Worm (Caenorhabditis elegans) whole organism, young adult: ENCODE measurements around the gene F32H5.3.

Experiments used
- B0019.2 ChIP-seq: fragments of 200-800 bp; sonication (Bioruptor generic); conservative IDR thresholded peaks from 2 replicates; pipeline ENCODE4 v1.3.6; 2022; ENCODE audit warnings: missing genetic modification reagents, missing genetic modification characterization, missing compliant biosample characterization
- F22D6.2 ChIP-seq: sonication (generic microtip); optimal IDR thresholded peaks from 2 replicates; lab custom pipeline; 2016; ENCODE audit warnings: mild to moderate bottlenecking, missing genetic modification characterization, missing compliant biosample characterization
- F33H1.4 ChIP-seq: fragments of 200-800 bp; sonication (Bioruptor generic); IDR thresholded peaks from 2 replicates; pipeline ENCODE4 v1.3.6; 2022; ENCODE audit warnings: missing genetic modification reagents, missing genetic modification characterization, missing compliant biosample characterization
- F49E8.2 ChIP-seq: sonication (generic microtip); optimal IDR thresholded peaks from 3 replicates; lab custom pipeline; 2017; ENCODE audit warnings: missing genetic modification characterization, mild to moderate bottlenecking, missing compliant biosample characterization, antibody characterized with exemption, moderate library complexity; ENCODE audit not compliant: insufficient read depth
- F55B11.4 ChIP-seq: sonication (generic microtip); optimal IDR thresholded peaks from 2 replicates; lab custom pipeline; 2016; ENCODE audit warnings: missing compliant biosample characterization, missing genetic modification characterization, borderline replicate concordance; ENCODE audit not compliant: insufficient read depth
- F57A8.1 ChIP-seq: fragments of 200-800 bp; sonication (Bioruptor generic); optimal IDR thresholded peaks from 2 replicates; lab custom pipeline; 2018; ENCODE audit warnings: mild to moderate bottlenecking, missing genetic modification characterization, moderate library complexity, missing compliant biosample characterization
- F57C9.4 ChIP-seq: sonication (generic microtip); optimal IDR thresholded peaks from 2 replicates; lab custom pipeline; 2017; ENCODE audit warnings: mild to moderate bottlenecking, missing genetic modification characterization, missing compliant biosample characterization
- akir-1 ChIP-seq: fragments of 200-800 bp; sonication (Bioruptor generic); optimal IDR thresholded peaks from 2 replicates; lab custom pipeline; 2018; ENCODE audit warnings: mild to moderate bottlenecking, missing genetic modification characterization, moderate library complexity, missing compliant biosample characterization
- aptf-2 ChIP-seq: fragments of 200-800 bp; sonication (Bioruptor generic); conservative IDR thresholded peaks from 2 replicates; pipeline ENCODE4 v1.3.6; 2022; ENCODE audit warnings: missing genetic modification reagents, missing genetic modification characterization, missing compliant biosample characterization
- attf-5 ChIP-seq: fragments of 200-800 bp; sonication (Bioruptor generic); optimal IDR thresholded peaks from 2 replicates; lab custom pipeline; 2018; ENCODE audit warnings: mild to moderate bottlenecking, missing genetic modification characterization, missing compliant biosample characterization
- ceh-27 ChIP-seq: fragments of 200-800 bp; sonication (Bioruptor generic); optimal IDR thresholded peaks from 2 replicates; lab custom pipeline; 2018; ENCODE audit warnings: mild to moderate bottlenecking, missing genetic modification characterization, moderate library complexity, missing compliant biosample characterization
- ceh-40 ChIP-seq: fragments of 200-800 bp; sonication (Bioruptor generic); IDR thresholded peaks from 2 replicates; pipeline ENCODE4 v1.3.6; 2022; ENCODE audit warnings: missing genetic modification characterization, missing compliant biosample characterization
- die-1 ChIP-seq: sonication (generic microtip); optimal IDR thresholded peaks from 2 replicates; lab custom pipeline; 2016; ENCODE audit warnings: missing genotype, mild to moderate bottlenecking, missing genetic modification characterization, missing compliant biosample characterization
- dox-1 ChIP-seq: fragments of 200-800 bp; sonication (Bioruptor generic); IDR thresholded peaks from 2 replicates; pipeline ENCODE4 v1.3.6; 2022; ENCODE audit warnings: missing genetic modification reagents, missing genetic modification characterization, missing compliant biosample characterization
- dpl-1 ChIP-seq: fragments of 150-350 bp; optimal IDR thresholded peaks from 2 replicates; lab custom pipeline; 2014; ENCODE audit warnings: missing biosample characterization, missing genetic modification reagents, missing genetic modification characterization
- egl-18 ChIP-seq: fragments of 200-800 bp; sonication (Bioruptor generic); IDR thresholded peaks from 2 replicates; pipeline ENCODE4 v1.3.6; 2022; ENCODE audit warnings: missing genetic modification reagents, missing genetic modification characterization, missing compliant biosample characterization
- fkh-3 ChIP-seq: sonication (generic microtip); optimal IDR thresholded peaks from 2 replicates; lab custom pipeline; 2016; ENCODE audit warnings: mild to moderate bottlenecking, missing genetic modification characterization, missing compliant biosample characterization
- hlh-12 ChIP-seq: sonication (generic microtip); optimal IDR thresholded peaks from 2 replicates; lab custom pipeline; 2016; ENCODE audit warnings: missing genetic modification characterization, missing compliant biosample characterization
- let-526 ChIP-seq: fragments of 200-800 bp; sonication (Bioruptor generic); IDR thresholded peaks from 2 replicates; pipeline ENCODE4 v1.3.6; 2022; ENCODE audit warnings: missing genetic modification reagents, missing genetic modification characterization, missing compliant biosample characterization
- lin-35 ChIP-seq, 3 experiments: fragments of 150-350 bp in 2 of 3; sonication (generic microtip) in 1 of 3; optimal IDR thresholded peaks; 2 replicates each; lab custom pipeline; 2014 to 2018; ENCODE audit warnings: missing biosample characterization in 3 of 3, missing genetic modification characterization in 3 of 3, missing genetic modification reagents in 3 of 3
- lin-40 ChIP-seq: sonication (generic microtip); optimal IDR thresholded peaks from 2 replicates; lab custom pipeline; 2016; ENCODE audit warnings: missing genetic modification characterization, mild to moderate bottlenecking, missing compliant biosample characterization, missing genotype, missing genetic modification reagents
- lsl-1 ChIP-seq: fragments of 200-800 bp; sonication (Bioruptor generic); optimal IDR thresholded peaks from 2 replicates; lab custom pipeline; 2018; ENCODE audit warnings: mild to moderate bottlenecking, missing genetic modification characterization, moderate library complexity, missing compliant biosample characterization
- mcd-1 ChIP-seq: fragments of 200-800 bp; sonication (Bioruptor generic); IDR thresholded peaks from 2 replicates; pipeline ENCODE4 v1.3.6; 2022; ENCODE audit warnings: missing genetic modification reagents, missing genetic modification characterization, missing compliant biosample characterization
- mes-4 ChIP-seq: sonication (generic microtip); optimal IDR thresholded peaks from 2 replicates; lab custom pipeline; 2016; ENCODE audit warnings: missing genotype, missing genetic modification characterization, missing compliant biosample characterization
- nfya-2 ChIP-seq: fragments of 200-800 bp; sonication (Bioruptor generic); IDR thresholded peaks from 2 replicates; pipeline ENCODE4 v1.3.6; 2022; ENCODE audit warnings: missing genetic modification reagents, missing genetic modification characterization, missing compliant biosample characterization
- nfyb-1 ChIP-seq: fragments of 200-800 bp; sonication (Bioruptor generic); IDR thresholded peaks from 2 replicates; pipeline ENCODE4 v1.3.6; 2022; ENCODE audit warnings: missing genetic modification reagents, missing genetic modification characterization, missing compliant biosample characterization
- nhr-80 ChIP-seq: sonication (generic microtip); optimal IDR thresholded peaks from 2 replicates; lab custom pipeline; 2016; ENCODE audit warnings: missing genetic modification characterization, missing compliant biosample characterization
- rec-8 ChIP-seq, 2 experiments: sonication (generic microtip); optimal IDR thresholded peaks; 2 replicates each; lab custom pipeline; 2016; ENCODE audit warnings: mild to moderate bottlenecking in 2 of 2, missing genetic modification characterization in 2 of 2, missing genetic modification reagents in 2 of 2, missing genotype in 2 of 2, missing biosample characterization in 1 of 2, missing compliant biosample characterization in 1 of 2, moderate library complexity in 1 of 2
- rpc-1 ChIP-seq, 2 experiments: fragments of 150-350 bp in 1 of 2; sonication (generic microtip) in 1 of 2; optimal IDR thresholded peaks; 2 replicates each; lab custom pipeline; 2014 to 2018; ENCODE audit warnings: missing biosample characterization in 1 of 2, missing genetic modification characterization in 1 of 2, missing genetic modification reagents in 1 of 2, missing genotype in 1 of 2
- sdz-38 ChIP-seq: sonication (generic microtip); optimal IDR thresholded peaks from 2 replicates; lab custom pipeline; 2016; ENCODE audit warnings: missing genotype, missing genetic modification characterization, missing compliant biosample characterization
- zim-3 ChIP-seq: sonication (generic microtip); optimal IDR thresholded peaks from 2 replicates; lab custom pipeline; 2017; ENCODE audit warnings: mild to moderate bottlenecking, missing genetic modification characterization, moderate library complexity, missing compliant biosample characterization
- ztf-26 ChIP-seq: sonication (generic microtip); optimal IDR thresholded peaks from 2 replicates; lab custom pipeline; 2017; ENCODE audit warnings: missing genetic modification characterization, missing compliant biosample characterization

The F32H5.3 gene

ce11 chrV:13338037-13338436 is 21.1 kb upstream of the F32H5.3 start (continued):
- TF ChIP-seq hlh-12 (tag; lab: Kevin White, UChicago) (no peak), nhr-80 (tag; lab: Kevin White, UChicago) (no peak), mes-4 (tag; lab: Kevin White, UChicago) (no peak)

ce11 chrV:13339633-13340290 is 19.4 kb upstream of the F32H5.3 start, which contains the start of the genes str-4 and lgc-48:
Gene str-4 (minus strand): TSS chrV:13339733.
Gene lgc-48 (plus strand): TSS chrV:13340240.
- TF ChIP-seq F57A8.1 (no peak), lsl-1 (no peak), fkh-3 (tag; lab: Kevin White, UChicago) (no peak), nfya-2 (no peak), akir-1 (no peak), dox-1 (no peak), let-526 (GFP tag; lab: Robert Waterston, UW) (no peak), lin-40 (tag; lab: Kevin White, UChicago) (no peak), F55B11.4 (tag; lab: Kevin White, UChicago) (no peak)

- TF ChIP-seq rpc-1 (optimal IDR thresholded peaks at IDR 0.05; lab: Kevin White, UChicago) (no peak), rpc-1 (tag; optimal IDR thresholded peaks at IDR 0.05; lab: Kevin White, UChicago) (no peak), F33H1.4 (GFP tag; lab: Robert Waterston, UW) (no peak), mcd-1 (GFP tag; lab: Robert Waterston, UW) (no peak), zim-3 (tag; lab: Kevin White, UChicago) (no peak)
Measured at ce11 chrV:13342235-13342634, 16.9 kb upstream of the F32H5.3 start.

- TF ChIP-seq F57C9.4 (tag; lab: Kevin White, UChicago), result no peak
- no peak for TF ChIP-seq egl-18 (GFP tag; lab: Robert Waterston, UW)
- TF ChIP-seq sdz-38 (tag; lab: Kevin White, UChicago), result no peak
- TF ChIP-seq fkh-3 (tag; lab: Kevin White, UChicago), result no peak
- no peak for TF ChIP-seq attf-5 (GFP tag; lab: Kevin White, UChicago)
- no peak for TF ChIP-seq ceh-40 (GFP tag; lab: Robert Waterston, UW)
- TF ChIP-seq lsl-1, result no peak
- TF ChIP-seq rec-8 (tag; optimal IDR thresholded peaks at IDR 0.05; lab: Kevin White, UChicago), result no peak
- TF ChIP-seq nfyb-1 (GFP tag; lab: Robert Waterston, UW), result no peak
- TF ChIP-seq die-1 (tag; lab: Kevin White, UChicago), result no peak
- no peak for TF ChIP-seq B0019.2 (GFP tag; lab: Robert Waterston, UW)
- no peak for TF ChIP-seq ceh-27 (GFP tag; lab: Kevin White, UChicago)
Measured at ce11 chrV:13345867-13346328, 13.2 kb upstream of the F32H5.3 start, which contains the start of gene twk-43. Gene twk-43 (plus strand): TSS chrV:13346278.

ce11 chrV:13350302-13350701 is 8.8 kb upstream of the F32H5.3 start:
- no peak for TF ChIP-seq ztf-26
- TF ChIP-seq F22D6.2 (tag; lab: Kevin White, UChicago), result no peak
- no peak for TF ChIP-seq F49E8.2 (tag; lab: Kevin White, UChicago)
- TF ChIP-seq dpl-1 (GFP tag; lab: Kevin White, UChicago), result no peak
- TF ChIP-seq lin-35 (GFP tag; optimal IDR thresholded peaks at IDR 0.05; lab: Kevin White, UChicago), result no peak
- TF ChIP-seq aptf-2 (GFP tag; lab: Robert Waterston, UW), result no peak
